Fruit fly (Drosophila melanogaster) whole organism, larva: Measurements from ENCODE around the gene CG11178.

Source experiments
- noc ChIP-seq: fragments of 200-800 bp; sonication (Bioruptor generic); optimal IDR thresholded peaks from 3 replicates; lab custom pipeline; 2019; ENCODE audit warnings: missing biosample characterization, mild to moderate bottlenecking, missing genetic modification characterization, moderate library complexity

CG11178 gene

DNA sequence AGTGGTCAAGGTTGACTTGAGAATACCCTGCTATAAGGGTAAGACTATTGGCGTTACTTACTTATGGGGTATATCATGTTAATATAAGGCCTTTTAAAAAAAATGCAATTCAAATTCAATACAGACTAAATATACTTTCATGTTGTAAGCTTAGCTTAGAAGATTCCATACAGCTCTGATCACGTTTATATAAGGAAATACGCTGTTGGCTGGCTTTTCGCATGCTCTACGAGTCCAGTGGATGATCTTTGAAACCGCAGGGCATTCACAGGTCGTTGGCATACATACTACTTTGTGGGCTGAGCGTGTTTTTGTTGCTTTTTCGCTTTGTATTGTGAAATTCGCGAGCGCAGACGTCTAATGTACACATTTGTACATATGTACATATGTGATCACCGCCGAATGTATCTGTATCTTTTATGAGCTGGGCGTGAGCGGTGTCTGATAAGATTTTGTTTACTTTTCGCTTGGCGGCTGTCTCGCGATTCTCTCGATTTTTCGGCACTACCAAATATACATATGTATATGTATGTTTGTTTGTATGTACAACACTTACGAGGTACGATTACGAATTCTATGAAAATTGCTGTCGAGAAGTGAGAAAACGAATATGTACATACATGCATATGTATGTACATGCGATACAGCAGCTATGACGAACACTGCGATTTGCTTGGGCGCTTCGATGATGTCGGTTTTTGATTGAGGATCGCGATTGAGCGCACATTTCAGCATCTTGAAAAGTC is 28.9 kb downstream of the CG11178 start:
- TF ChIP-seq noc (tag; lab: Kevin White, UChicago): peak; percentile 91

DNA sequence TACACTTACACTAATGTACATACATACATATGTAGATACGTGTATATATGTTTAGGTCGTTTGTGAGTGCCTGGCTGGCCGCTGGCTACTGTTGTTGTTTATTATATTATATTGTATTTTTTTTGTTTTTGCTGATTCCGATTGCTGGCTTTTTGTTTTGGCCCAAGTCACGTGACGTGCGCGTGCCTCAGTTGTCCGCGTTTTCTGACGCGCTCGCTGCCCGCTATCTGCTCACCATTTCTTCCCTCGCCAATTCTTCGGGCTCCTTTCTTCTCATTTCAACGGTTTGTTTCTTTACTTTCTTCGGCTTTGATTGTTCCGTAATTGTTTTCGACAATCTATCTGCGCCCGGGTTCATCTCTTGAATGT is 29.5 kb downstream of the CG11178 start:
- TF ChIP-seq noc (tag; lab: Kevin White, UChicago): no peak

DNA sequence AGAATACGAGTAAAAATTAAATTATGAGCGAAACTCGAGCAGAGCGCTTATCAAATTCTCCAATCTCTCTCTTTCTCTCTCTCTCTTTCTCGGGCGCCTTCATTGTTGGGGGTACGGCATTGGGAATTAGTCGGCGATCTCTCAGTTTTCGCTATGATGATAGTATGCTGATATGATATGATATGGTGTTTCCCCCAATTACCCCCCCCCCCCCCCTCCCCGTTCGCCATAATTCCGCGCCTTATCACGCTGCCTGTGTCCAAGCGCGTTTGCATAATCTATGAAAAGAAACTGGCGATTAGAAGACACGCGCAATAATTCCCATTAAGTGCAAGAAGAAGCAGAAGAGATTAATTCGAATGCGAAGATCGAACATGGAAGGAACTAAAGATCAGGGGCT is 31.3 kb downstream of the CG11178 start:
- peak; percentile 57 for TF ChIP-seq noc (tag; lab: Kevin White, UChicago)

- TF ChIP-seq noc (tag; lab: Kevin White, UChicago): no peak
Observed at dm6 chrX:13637588-13637987, 32.1 kb downstream of the CG11178 start.

dm6 chrX:13639998-13640691 is 34.7 kb downstream of the CG11178 start:
- TF ChIP-seq noc (tag; lab: Kevin White, UChicago): peak; percentile 95

dm6 chrX:13640692-13641011 is 35.2 kb downstream of the CG11178 start:
- no peak for TF ChIP-seq noc (tag; lab: Kevin White, UChicago)

dm6 chrX:13641115-13641890 is 35.8 kb downstream of the CG11178 start:
- peak; percentile 93 for TF ChIP-seq noc (tag; lab: Kevin White, UChicago)

- no peak for TF ChIP-seq noc (tag; lab: Kevin White, UChicago)
Observed at dm6 chrX:13641891-13642617, 36.6 kb downstream of the CG11178 start.

DNA sequence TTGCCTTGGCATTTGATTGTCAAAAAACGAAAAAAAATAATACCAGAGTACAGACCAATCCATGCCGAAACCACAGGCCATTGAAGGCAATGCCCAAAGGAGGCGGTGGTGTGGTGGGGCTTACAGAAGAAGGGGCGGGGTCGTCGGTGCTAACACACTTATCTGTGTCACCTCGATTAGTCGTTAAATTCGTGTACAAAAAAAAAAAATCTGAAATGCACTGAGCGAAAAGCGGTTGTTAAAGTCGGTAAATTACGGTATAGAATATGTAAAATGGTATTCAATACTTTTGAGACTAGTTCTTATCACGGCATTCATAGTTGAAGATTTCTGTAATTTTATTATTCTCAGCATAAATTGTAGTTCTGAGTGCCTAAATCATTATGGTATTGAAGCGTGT is 38.5 kb downstream of the CG11178 start:
- no peak for TF ChIP-seq noc (tag; lab: Kevin White, UChicago)

DNA sequence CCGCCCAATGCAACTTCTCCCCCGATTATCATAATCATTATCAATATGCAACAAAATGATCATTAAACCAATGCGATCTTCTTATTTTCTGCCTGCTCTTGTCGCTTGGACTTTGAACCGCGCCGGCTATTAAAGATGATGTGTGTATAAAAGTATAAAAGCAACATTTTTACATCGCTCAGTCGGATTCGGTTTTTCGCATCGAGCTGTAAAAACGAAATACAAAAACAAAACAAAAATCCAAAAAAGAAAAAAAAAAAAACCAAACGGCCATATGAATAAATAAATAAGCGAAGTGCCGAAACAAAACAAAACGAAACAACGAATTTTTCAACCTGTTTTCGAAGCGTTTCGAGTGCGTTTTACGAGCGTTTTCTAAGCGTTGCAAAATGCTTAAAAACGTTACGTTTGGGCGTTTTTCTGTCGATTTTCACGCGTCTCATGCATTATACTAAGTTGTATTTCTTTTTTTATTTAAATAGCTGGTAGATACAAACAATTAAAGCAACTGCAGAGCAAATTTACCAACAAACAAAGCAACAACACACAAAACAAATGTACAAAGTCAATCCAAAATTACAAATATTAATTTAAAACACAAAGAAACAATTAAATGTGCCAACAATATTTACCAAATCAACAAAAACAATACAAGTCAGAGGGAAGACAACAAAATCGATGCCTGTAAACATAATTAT is 39.4 kb downstream of the CG11178 start:
- no peak for TF ChIP-seq noc (tag; lab: Kevin White, UChicago)

- no peak for TF ChIP-seq noc (tag; lab: Kevin White, UChicago)
Observed at dm6 chrX:13646175-13646574, 40.7 kb downstream of the CG11178 start.

- TF ChIP-seq noc (tag; lab: Kevin White, UChicago): no peak
Observed at dm6 chrX:13648819-13649218, 43.3 kb downstream of the CG11178 start.

DNA sequence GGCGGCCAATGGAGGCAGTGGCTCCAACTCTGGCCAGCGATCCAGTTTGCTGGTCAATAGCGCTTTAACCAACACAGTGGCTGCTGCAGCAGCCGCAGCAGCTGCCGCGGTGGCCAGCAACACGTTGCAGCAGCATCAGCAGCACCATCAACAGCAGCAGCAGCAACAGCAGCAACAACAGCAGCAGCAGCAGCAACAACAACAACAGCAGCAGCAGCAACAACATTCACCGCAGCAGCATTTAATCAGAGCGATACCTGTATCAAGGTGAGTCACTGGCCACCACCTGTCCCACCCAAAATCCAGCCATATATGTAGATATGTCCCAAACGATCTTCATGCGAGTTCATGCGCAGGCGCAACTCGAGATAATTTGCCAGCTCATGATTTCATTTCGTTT is 44.3 kb downstream of the CG11178 start:
- TF ChIP-seq noc (tag; lab: Kevin White, UChicago): no peak

- TF ChIP-seq noc (tag; lab: Kevin White, UChicago): no peak
Observed at dm6 chrX:13651170-13651569, 45.7 kb downstream of the CG11178 start.
